Worm (Caenorhabditis elegans) whole organism, midembryonic: ENCODE data around the gene F26G1.10.

Source experiments
- cog-1 ChIP-seq: sonication (generic microtip); optimal IDR thresholded peaks from 2 replicates; lab custom pipeline; 2016; ENCODE audit warnings: missing genetic modification characterization, missing compliant biosample characterization
- flt-1 ChIP-seq: fragments of 200-800 bp; sonication (Bioruptor generic); IDR thresholded peaks from 2 replicates; pipeline ENCODE4 v1.3.6; 2022; ENCODE audit warnings: missing genetic modification characterization, missing compliant biosample characterization
- klf-2 ChIP-seq: fragments of 200-800 bp; sonication (Bioruptor generic); conservative IDR thresholded peaks from 2 replicates; pipeline ENCODE4 v1.3.6; 2022; ENCODE audit warnings: missing genetic modification reagents, missing genetic modification characterization, missing compliant biosample characterization
- med-1 ChIP-seq: sonication (generic microtip); optimal IDR thresholded peaks from 2 replicates; lab custom pipeline; 2017; ENCODE audit warnings: missing genetic modification characterization, mild to moderate bottlenecking, missing compliant biosample characterization, antibody characterized with exemption, missing genetic modification reagents; ENCODE audit not compliant: insufficient read depth
- tab-1 ChIP-seq: fragments of 200-800 bp; sonication (Bioruptor generic); IDR thresholded peaks from 2 replicates; pipeline ENCODE4 v1.3.6; 2022; ENCODE audit warnings: missing genetic modification characterization, missing compliant biosample characterization
- ztf-29 ChIP-seq: fragments of 200-800 bp; sonication (Bioruptor generic); IDR thresholded peaks from 2 replicates; pipeline ENCODE4 v1.3.6; 2022; ENCODE audit warnings: missing genetic modification reagents, missing genetic modification characterization, missing compliant biosample characterization

DNA sequence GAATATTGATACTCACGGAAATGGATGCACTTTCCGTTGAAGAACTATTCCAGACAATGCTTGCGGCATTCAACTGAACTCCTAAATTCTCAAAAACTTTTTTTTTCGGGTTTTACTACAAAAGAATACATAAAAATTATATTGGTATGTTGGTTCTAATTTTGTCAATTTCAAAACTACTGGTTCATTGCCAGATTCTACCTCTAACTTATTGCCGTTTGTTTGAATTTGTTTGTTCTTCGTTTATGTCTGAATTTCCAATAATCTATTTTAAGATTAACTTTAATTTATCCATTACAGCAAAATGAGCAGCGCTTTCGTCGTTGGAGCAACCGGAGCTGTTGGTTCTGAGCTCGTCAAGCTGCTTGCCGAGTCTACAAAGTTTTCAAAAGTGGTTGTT is 22.9 kb downstream of the F26G1.10 start, which contains the start of gene C33F10.14:
- TF ChIP-seq med-1 (GFP tag; lab: Kevin White, UChicago): no peak
- TF ChIP-seq cog-1: no peak
- no peak for TF ChIP-seq ztf-29 (GFP tag; lab: Robert Waterston, UW)
- TF ChIP-seq klf-2 (GFP tag; lab: Robert Waterston, UW): no peak
- no peak for TF ChIP-seq tab-1 (GFP tag; lab: Robert Waterston, UW)
- TF ChIP-seq flt-1 (GFP tag; lab: Robert Waterston, UW): no peak
